Worm (Caenorhabditis elegans) whole organism, L4 larva: ENCODE measurements around the gene col-44.

Experiments
- aly-2 ChIP-seq: sonication (generic microtip); optimal IDR thresholded peaks from 2 replicates; lab custom pipeline; 2018; ENCODE audit warnings: missing biosample characterization, missing genetic modification characterization
- ama-1 ChIP-seq: fragments of 150-350 bp; optimal IDR thresholded peaks from 2 replicates; lab custom pipeline; 2014; ENCODE audit warnings: inconsistent platforms, mixed read lengths
- dpl-1 ChIP-seq: fragments of 150-350 bp; optimal IDR thresholded peaks from 2 replicates; lab custom pipeline; 2014; ENCODE audit warnings: missing biosample characterization, missing genetic modification reagents, missing genetic modification characterization
- lin-15B ChIP-seq: fragments of 150-350 bp; sonication (generic microtip); optimal IDR thresholded peaks from 3 replicates; lab custom pipeline; 2014; ENCODE audit warnings: missing biosample characterization, missing genetic modification characterization
- lin-39 ChIP-seq: fragments of 150-350 bp; optimal IDR thresholded peaks from 2 replicates; lab custom pipeline; 2014; ENCODE audit warnings: missing biosample characterization, missing genetic modification reagents, missing genetic modification characterization
- nhr-11 ChIP-seq: fragments of 150-350 bp; optimal IDR thresholded peaks from 2 replicates; lab custom pipeline; 2014; ENCODE audit warnings: missing biosample characterization, missing genetic modification characterization
- nhr-28 ChIP-seq: fragments of 150-350 bp; optimal IDR thresholded peaks from 2 replicates; lab custom pipeline; 2014; ENCODE audit warnings: missing biosample characterization, missing genetic modification characterization
- nhr-48 ChIP-seq: sonication (generic microtip); optimal IDR thresholded peaks from 2 replicates; lab custom pipeline; 2016; ENCODE audit warnings: mild to moderate bottlenecking, missing genetic modification characterization, missing compliant biosample characterization
- nhr-6 ChIP-seq: fragments of 150-350 bp; optimal IDR thresholded peaks from 2 replicates; lab custom pipeline; 2014; ENCODE audit warnings: missing biosample characterization, missing genetic modification characterization
- rbr-2 ChIP-seq: sonication (generic microtip); optimal IDR thresholded peaks from 2 replicates; lab custom pipeline; 2016; ENCODE audit warnings: missing genotype, missing genetic modification characterization, missing compliant biosample characterization
- ztf-11 ChIP-seq: fragments of 150-350 bp; optimal IDR thresholded peaks from 2 replicates; lab custom pipeline; 2014; ENCODE audit warnings: missing biosample characterization, missing genetic modification characterization

ce11 chrX:13589735-13590134, 1.5 kb upstream of the col-44 start, which contains the start of gene col-9:
- TF ChIP-seq rbr-2 (tag; lab: Kevin White, UChicago) (no peak), ama-1 (lab: Kevin White, UChicago) (no peak), nhr-28 (tag; lab: Kevin White, UChicago) (no peak), nhr-6 (tag; lab: Kevin White, UChicago) (no peak), lin-15B (tag; lab: Kevin White, UChicago) (no peak), dpl-1 (no peak), ztf-11 (tag; lab: Kevin White, UChicago) (no peak), nhr-11 (tag; lab: Kevin White, UChicago) (no peak), lin-39 (tag; lab: Kevin White, UChicago) (no peak), aly-2 (tag; lab: Kevin White, UChicago) (no peak), nhr-48 (tag; lab: Kevin White, UChicago) (no peak)
